Worm (Caenorhabditis elegans) whole organism, L2 larva: ENCODE results near the gene srlf-2.

Source experiments
- C34F6.9 ChIP-seq: fragments of 150-350 bp; optimal IDR thresholded peaks from 2 replicates; lab custom pipeline; 2014; ENCODE audit warnings: missing biosample characterization, missing genetic modification characterization
- F13H6.1 ChIP-seq: sonication (generic microtip); optimal IDR thresholded peaks from 2 replicates; lab custom pipeline; 2016; ENCODE audit warnings: missing genetic modification characterization, missing compliant biosample characterization
- R02D3.7 ChIP-seq: fragments of 150-350 bp; optimal IDR thresholded peaks from 2 replicates; lab custom pipeline; 2014; ENCODE audit warnings: missing biosample characterization, missing genetic modification characterization
- Y55F3AM.14 ChIP-seq: fragments of 200-800 bp; sonication (Bioruptor generic); optimal IDR thresholded peaks from 2 replicates; lab custom pipeline; 2018; ENCODE audit warnings: mild to moderate bottlenecking, missing genetic modification characterization, missing compliant biosample characterization
- ZK546.5 ChIP-seq: sonication (generic microtip); optimal IDR thresholded peaks from 2 replicates; lab custom pipeline; 2017; ENCODE audit warnings: missing biosample characterization, missing genetic modification characterization
- alr-1 ChIP-seq: fragments of 150-350 bp; optimal IDR thresholded peaks from 2 replicates; lab custom pipeline; 2014; ENCODE audit warnings: missing biosample characterization, missing genetic modification characterization
- aly-2 ChIP-seq: fragments of 150-350 bp; optimal IDR thresholded peaks from 2 replicates; lab custom pipeline; 2014; ENCODE audit warnings: missing biosample characterization, missing genetic modification characterization
- ama-1 ChIP-seq: fragments of 150-350 bp; optimal IDR thresholded peaks from 2 replicates; lab custom pipeline; 2018; ENCODE audit warnings: inconsistent platforms
- blmp-1 ChIP-seq: sonication (generic microtip); optimal IDR thresholded peaks from 2 replicates; lab custom pipeline; 2017; ENCODE audit warnings: missing genetic modification characterization, mild to moderate bottlenecking, missing compliant biosample characterization, antibody characterized with exemption, moderate library complexity; ENCODE audit not compliant: insufficient read depth
- ceh-16 ChIP-seq: fragments of 150-350 bp; optimal IDR thresholded peaks from 2 replicates; lab custom pipeline; 2014; ENCODE audit warnings: missing biosample characterization, missing genetic modification characterization
- ceh-82 ChIP-seq: fragments of 150-350 bp; optimal IDR thresholded peaks from 2 replicates; lab custom pipeline; 2014; ENCODE audit warnings: missing biosample characterization, missing genetic modification characterization
- dmd-4 ChIP-seq: sonication (generic microtip); optimal IDR thresholded peaks from 2 replicates; lab custom pipeline; 2017; ENCODE audit warnings: missing biosample characterization, missing genetic modification characterization
- elt-1 ChIP-seq: fragments of 150-350 bp; optimal IDR thresholded peaks from 2 replicates; lab custom pipeline; 2014; ENCODE audit warnings: missing biosample characterization, missing genetic modification characterization
- fos-1 ChIP-seq: fragments of 150-350 bp; optimal IDR thresholded peaks from 2 replicates; lab custom pipeline; 2014; ENCODE audit warnings: missing biosample characterization, missing genetic modification characterization
- gmeb-1 ChIP-seq: fragments of 150-350 bp; optimal IDR thresholded peaks from 2 replicates; lab custom pipeline; 2014; ENCODE audit warnings: missing biosample characterization, missing genetic modification characterization
- lin-13 ChIP-seq: fragments of 150-350 bp; optimal IDR thresholded peaks from 2 replicates; lab custom pipeline; 2014; ENCODE audit warnings: missing biosample characterization, missing genetic modification reagents, missing genetic modification characterization
- lin-39 ChIP-seq: fragments of 150-350 bp; optimal IDR thresholded peaks from 2 replicates; lab custom pipeline; 2014; ENCODE audit warnings: missing biosample characterization, missing genetic modification reagents, missing genetic modification characterization
- lsy-2 ChIP-seq, 2 experiments: fragments of 150-350 bp in 1 of 2; sonication (generic microtip) in 1 of 2; optimal IDR thresholded peaks; 2 replicates each; lab custom pipeline; 2014 to 2017; ENCODE audit warnings: missing biosample characterization in 2 of 2, missing genetic modification characterization in 2 of 2
- mab-5 ChIP-seq: fragments of 150-350 bp; optimal IDR thresholded peaks from 2 replicates; lab custom pipeline; 2014; ENCODE audit warnings: missing biosample characterization, missing genetic modification characterization
- mbf-1 ChIP-seq: sonication (generic microtip); optimal IDR thresholded peaks from 2 replicates; lab custom pipeline; 2017; ENCODE audit warnings: missing biosample characterization, missing genetic modification characterization
- mdl-1 ChIP-seq, 2 experiments: fragments of 150-350 bp in 1 of 2; sonication (generic microtip) in 1 of 2; optimal IDR thresholded peaks; 2 replicates each; lab custom pipeline; 2017; ENCODE audit warnings: missing biosample characterization in 2 of 2, missing genetic modification characterization in 2 of 2
- nhr-10 ChIP-seq: sonication (generic microtip); optimal IDR thresholded peaks from 2 replicates; lab custom pipeline; 2017; ENCODE audit warnings: missing biosample characterization, missing genetic modification characterization
- nhr-11 ChIP-seq: fragments of 150-350 bp; optimal IDR thresholded peaks from 2 replicates; lab custom pipeline; 2014; ENCODE audit warnings: missing biosample characterization, missing genetic modification characterization
- nhr-12 ChIP-seq: fragments of 150-350 bp; optimal IDR thresholded peaks from 2 replicates; lab custom pipeline; 2014; ENCODE audit warnings: missing biosample characterization, missing genetic modification characterization
- nhr-129 ChIP-seq: fragments of 150-350 bp; optimal IDR thresholded peaks from 2 replicates; lab custom pipeline; 2014; ENCODE audit warnings: missing biosample characterization, missing genetic modification characterization
- nhr-23 ChIP-seq: fragments of 150-350 bp; optimal IDR thresholded peaks from 2 replicates; lab custom pipeline; 2014; ENCODE audit warnings: missing biosample characterization, missing genetic modification reagents, missing genetic modification characterization
- nhr-237 ChIP-seq: fragments of 150-350 bp; optimal IDR thresholded peaks from 2 replicates; lab custom pipeline; 2014; ENCODE audit warnings: missing biosample characterization, missing genetic modification characterization
- nhr-25 ChIP-seq: fragments of 150-350 bp; sonication (generic microtip); optimal IDR thresholded peaks from 3 replicates; lab custom pipeline; 2014; ENCODE audit warnings: missing biosample characterization, missing genetic modification characterization
- nhr-6 ChIP-seq: fragments of 150-350 bp; optimal IDR thresholded peaks from 2 replicates; lab custom pipeline; 2014; ENCODE audit warnings: missing biosample characterization, missing genetic modification characterization
- nhr-77 ChIP-seq: fragments of 150-350 bp; optimal IDR thresholded peaks from 2 replicates; lab custom pipeline; 2014; ENCODE audit warnings: missing biosample characterization, missing genetic modification characterization
- peb-1 ChIP-seq: fragments of 150-350 bp; optimal IDR thresholded peaks from 2 replicates; lab custom pipeline; 2014; ENCODE audit warnings: missing biosample characterization, missing genetic modification characterization
- sem-4 ChIP-seq: fragments of 150-350 bp; optimal IDR thresholded peaks from 2 replicates; lab custom pipeline; 2014; ENCODE audit warnings: missing biosample characterization, missing genetic modification reagents, missing genetic modification characterization
- skn-1 ChIP-seq: sonication (generic microtip); optimal IDR thresholded peaks from 2 replicates; lab custom pipeline; 2017; ENCODE audit warnings: missing biosample characterization, missing genetic modification characterization
- sma-3 ChIP-seq: sonication (generic microtip); optimal IDR thresholded peaks from 2 replicates; lab custom pipeline; 2016; ENCODE audit warnings: missing genetic modification reagents, missing genetic modification characterization, missing compliant biosample characterization
- snpc-4 ChIP-seq: fragments of 150-350 bp; optimal IDR thresholded peaks from 2 replicates; lab custom pipeline; 2014; ENCODE audit warnings: missing biosample characterization, missing genetic modification characterization
- unc-39 ChIP-seq: fragments of 150-350 bp; optimal IDR thresholded peaks from 2 replicates; lab custom pipeline; 2014; ENCODE audit warnings: missing biosample characterization, missing genetic modification characterization
- unc-55 ChIP-seq: fragments of 150-350 bp; sonication (generic microtip); optimal IDR thresholded peaks from 3 replicates; lab custom pipeline; 2014; ENCODE audit warnings: missing biosample characterization, missing genetic modification reagents, missing genetic modification characterization
- unc-62 ChIP-seq: fragments of 150-350 bp; optimal IDR thresholded peaks from 2 replicates; lab custom pipeline; 2014; ENCODE audit warnings: missing biosample characterization, missing genetic modification reagents, missing genetic modification characterization
- zag-1 ChIP-seq: fragments of 150-350 bp; optimal IDR thresholded peaks from 2 replicates; lab custom pipeline; 2014; ENCODE audit warnings: missing biosample characterization, missing genetic modification characterization
- ztf-1 ChIP-seq: fragments of 200-800 bp; sonication (Bioruptor generic); conservative IDR thresholded peaks from 2 replicates; pipeline ENCODE4 v1.3.6; 2022; ENCODE audit warnings: missing genetic modification characterization, missing compliant biosample characterization
- ztf-11 ChIP-seq: sonication (generic microtip); optimal IDR thresholded peaks from 2 replicates; lab custom pipeline; 2017; ENCODE audit warnings: missing biosample characterization, missing genetic modification characterization
- ztf-4 ChIP-seq: fragments of 150-350 bp; optimal IDR thresholded peaks from 2 replicates; lab custom pipeline; 2014; ENCODE audit warnings: missing biosample characterization, missing genetic modification characterization

The srlf-2 gene

DNA sequence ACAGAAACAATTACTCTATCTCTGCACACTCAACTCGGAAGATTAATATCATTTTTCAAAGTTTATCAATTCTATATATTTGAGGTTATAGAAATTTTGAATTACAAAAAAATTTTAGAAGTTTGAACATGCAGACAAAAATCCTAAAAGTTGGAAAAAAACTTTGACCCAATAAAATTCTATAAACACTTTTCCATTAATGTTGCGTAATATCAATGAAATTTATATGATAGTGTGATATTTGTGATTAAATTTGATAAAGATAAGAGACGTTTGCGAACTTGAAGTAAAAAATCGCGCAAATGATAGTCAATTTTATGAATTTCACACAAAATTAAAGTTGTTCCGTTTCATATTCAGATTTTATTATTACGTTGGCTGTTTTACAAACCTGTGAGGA is 35.9 kb upstream of the srlf-2 start:
- no peak for TF ChIP-seq F13H6.1 (tag; lab: Kevin White, UChicago)
- no peak for TF ChIP-seq lsy-2 (tag; optimal IDR thresholded peaks at IDR 0.05; lab: Kevin White, UChicago)
- no peak for TF ChIP-seq lin-39
- no peak for TF ChIP-seq nhr-10
- TF ChIP-seq ztf-1 (GFP tag; lab: Robert Waterston, UW) = no peak
- peak; percentile 44 for TF ChIP-seq fos-1 (tag; lab: Kevin White, UChicago)
- no peak for TF ChIP-seq Y55F3AM.14 (GFP tag; lab: Kevin White, UChicago)

DNA sequence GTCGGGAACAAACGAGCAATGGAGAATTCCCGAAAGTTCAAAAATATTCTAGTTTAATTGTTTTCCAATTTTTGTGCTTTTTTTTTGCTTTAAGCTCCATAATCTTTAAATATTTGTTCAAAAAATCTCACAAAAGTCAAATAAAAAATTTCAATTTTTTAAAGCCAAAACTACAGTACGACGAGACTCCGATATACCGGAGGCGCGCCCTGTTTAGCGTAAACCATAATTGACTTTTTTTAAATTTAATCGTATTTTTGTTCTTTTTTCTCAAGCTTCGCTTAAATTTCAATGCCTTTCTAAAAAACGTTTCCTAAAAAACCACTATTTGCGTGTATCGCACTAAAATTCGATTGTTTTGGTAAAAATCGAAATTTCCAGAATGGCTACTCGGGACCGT is 33.1 kb upstream of the srlf-2 start, which contains the start of gene syx-4:
TSS of gene syx-4 (plus strand) at position 382 of the 400 bp plus-strand sequence.
- no peak for TF ChIP-seq nhr-12 (tag; lab: Kevin White, UChicago)

- TF ChIP-seq alr-1 (tag; lab: Kevin White, UChicago) = no peak
These were observed 29.8 kb upstream of the srlf-2 start, which contains the start of gene ant-1.4 for ce11 chrIV:8460208-8460607. Gene ant-1.4, minus strand, starts transcription at chrIV:8460308.

ce11 chrIV:8461177-8461576 is 28.8 kb upstream of the srlf-2 start:
- no peak for TF ChIP-seq blmp-1
- no peak for TF ChIP-seq ztf-11 (tag; lab: Kevin White, UChicago)
- no peak for TF ChIP-seq F13H6.1 (tag; lab: Kevin White, UChicago)
- TF ChIP-seq nhr-25 (tag; lab: Kevin White, UChicago) = no peak
- TF ChIP-seq unc-55 (GFP tag; lab: Kevin White, UChicago) = no peak
- no peak for TF ChIP-seq alr-1 (tag; lab: Kevin White, UChicago)
- no peak for TF ChIP-seq Y55F3AM.14 (GFP tag; lab: Kevin White, UChicago)
- no peak for TF ChIP-seq nhr-12 (tag; lab: Kevin White, UChicago)
- TF ChIP-seq mdl-1 (tag; optimal IDR thresholded peaks at IDR 0.05; lab: Kevin White, UChicago) = no peak
- TF ChIP-seq zag-1 = no peak
- TF ChIP-seq nhr-23 = no peak
- no peak for TF ChIP-seq unc-39

- no peak for TF ChIP-seq ztf-4
- no peak for TF ChIP-seq nhr-25 (tag; lab: Kevin White, UChicago)
- no peak for TF ChIP-seq nhr-129
- TF ChIP-seq ztf-11 (tag; lab: Kevin White, UChicago) = no peak
- no peak for TF ChIP-seq R02D3.7 (tag; lab: Kevin White, UChicago)
- TF ChIP-seq sma-3 (GFP tag; lab: Kevin White, UChicago) = no peak
- no peak for TF ChIP-seq lsy-2 (tag; optimal IDR thresholded peaks at IDR 0.05; lab: Kevin White, UChicago)
- TF ChIP-seq blmp-1 = no peak
- no peak for TF ChIP-seq sem-4 (tag; lab: Kevin White, UChicago)
- no peak for TF ChIP-seq ama-1 (lab: Kevin White, UChicago)
- TF ChIP-seq ceh-16 (tag; lab: Kevin White, UChicago) = no peak
- no peak for TF ChIP-seq nhr-11 (tag; lab: Kevin White, UChicago)
- no peak for TF ChIP-seq nhr-237 (tag; lab: Kevin White, UChicago)
- TF ChIP-seq ZK546.5 = no peak
- TF ChIP-seq lin-39 = no peak
- TF ChIP-seq lin-13 (GFP tag; lab: Kevin White, UChicago) = no peak
- no peak for TF ChIP-seq nhr-12 (tag; lab: Kevin White, UChicago)
- no peak for TF ChIP-seq Y55F3AM.14 (GFP tag; lab: Kevin White, UChicago)
These were observed 27.6 kb upstream of the srlf-2 start for ce11 chrIV:8462376-8462775.

ce11 chrIV:8463069-8463468 is 26.9 kb upstream of the srlf-2 start:
- TF ChIP-seq mbf-1 (tag; lab: Kevin White, UChicago) (no peak), unc-55 (GFP tag; lab: Kevin White, UChicago) (no peak), unc-62 (GFP tag; lab: Kevin White, UChicago) (no peak), ceh-82 (no peak), nhr-11 (tag; lab: Kevin White, UChicago) (no peak), snpc-4 (tag; lab: Kevin White, UChicago) (no peak), nhr-237 (tag; lab: Kevin White, UChicago) (no peak), ztf-4 (no peak), C34F6.9 (no peak), unc-39 (no peak), dmd-4 (no peak), aly-2 (no peak), nhr-23 (no peak), elt-1 (no peak), mdl-1 (tag; optimal IDR thresholded peaks at IDR 0.05; lab: Kevin White, UChicago) (peak in 1 of 2 experiments; percentile 12), ZK546.5 (no peak), nhr-6 (no peak), R02D3.7 (tag; lab: Kevin White, UChicago) (no peak), ceh-16 (tag; lab: Kevin White, UChicago) (no peak), peb-1 (tag; lab: Kevin White, UChicago) (no peak), Y55F3AM.14 (GFP tag; lab: Kevin White, UChicago) (no peak), sem-4 (tag; lab: Kevin White, UChicago) (no peak), nhr-12 (tag; lab: Kevin White, UChicago) (no peak), ama-1 (lab: Kevin White, UChicago) (no peak), gmeb-1 (tag; lab: Kevin White, UChicago) (no peak), nhr-77 (no peak), alr-1 (tag; lab: Kevin White, UChicago) (no peak), lin-39 (no peak), skn-1 (tag; lab: Kevin White, UChicago) (no peak), nhr-10 (no peak), mab-5 (tag; lab: Kevin White, UChicago) (peak; percentile 27)
